Worm (Caenorhabditis elegans): ENCODE results near the gene ptr-8.
"Not testable (repeated sequence)": the region's sequence is repeated elsewhere in the genome, so short reads cannot be mapped to it uniquely, and the experiment has no call there.

ptr-8 gene

ce11 chrII:10902104-10902503 lies 13.0 kb downstream of the ptr-8 start, which contains the start of gene gly-1:
Gene gly-1 (minus strand): TSS chrII:10902204.
- TF ChIP-seq Y55F3AM.14 (GFP tag; optimal IDR thresholded peaks at IDR 0.05) (no peak), gmeb-1 (tag; optimal IDR thresholded peaks at IDR 0.05) (no peak), zag-1 (tag; optimal IDR thresholded peaks at IDR 0.05) (no peak), F13H6.1 (tag; optimal IDR thresholded peaks at IDR 0.05) (no peak), nhr-21 (tag; optimal IDR thresholded peaks at IDR 0.05) (no peak)

DNA sequence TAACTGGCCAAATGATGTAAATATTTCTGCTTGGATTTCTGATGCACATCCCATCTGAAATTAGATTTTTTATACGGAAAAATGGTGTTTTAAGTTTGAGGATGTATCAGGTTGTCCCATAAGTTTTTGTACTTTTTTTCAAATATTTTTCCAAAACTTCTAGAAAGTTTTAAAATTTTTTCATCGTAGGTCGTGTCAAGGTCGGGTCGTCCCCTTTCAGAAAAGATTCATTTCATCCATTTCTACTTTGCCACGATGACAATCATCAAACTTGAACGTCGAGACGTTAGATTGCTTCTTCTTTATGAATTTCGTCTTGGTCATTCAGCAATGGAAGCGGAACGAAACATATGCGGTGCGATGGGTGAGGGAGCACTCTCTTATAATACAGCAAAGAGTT lies 15.3 kb downstream of the ptr-8 start, which contains the start of gene sra-12:
Gene sra-12 (minus strand): TSS at position 101 of the 400 bp plus-strand sequence.
- TF ChIP-seq ama-1 (optimal IDR thresholded peaks at IDR 0.05); nhr-21 (tag; optimal IDR thresholded peaks at IDR 0.05); nhr-129 (tag; optimal IDR thresholded peaks at IDR 0.05): not testable (repeated sequence)

DNA sequence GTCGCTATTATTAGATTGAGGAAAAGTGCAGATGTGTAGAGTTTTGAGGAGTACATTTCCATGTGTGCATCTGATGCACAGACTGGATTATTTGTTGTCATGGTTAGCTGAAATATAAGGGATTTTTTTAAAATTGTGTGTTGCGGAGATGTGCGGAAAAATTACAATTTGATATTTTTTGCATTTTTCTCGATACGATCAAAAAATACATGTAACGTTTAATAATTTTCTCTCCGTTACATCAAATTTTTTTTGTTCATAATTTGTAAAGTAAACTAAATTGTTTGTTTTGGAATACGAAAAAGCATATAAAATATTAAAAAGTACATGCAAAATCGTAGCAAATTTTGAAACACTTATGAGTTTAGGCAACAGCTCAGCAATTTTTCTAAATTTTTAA lies 21.1 kb downstream of the ptr-8 start, which contains the start of gene sra-11:
Gene sra-11 (minus strand): TSS at position 101 of the 400 bp plus-strand sequence.
- no peak for TF ChIP-seq nhr-21 (tag; optimal IDR thresholded peaks at IDR 0.05)
- TF ChIP-seq nhr-25 (tag; optimal IDR thresholded peaks at IDR 0.05): no peak
- TF ChIP-seq gmeb-1 (tag; optimal IDR thresholded peaks at IDR 0.05): no peak
- no peak for TF ChIP-seq unc-62 (GFP tag; optimal IDR thresholded peaks at IDR 0.05)
- TF ChIP-seq snpc-4 (tag; optimal IDR thresholded peaks at IDR 0.05): no peak
- no peak for TF ChIP-seq ztf-11 (tag; optimal IDR thresholded peaks at IDR 0.05)
- TF ChIP-seq lsy-2 (tag; optimal IDR thresholded peaks at IDR 0.05): no peak
- no peak for TF ChIP-seq blmp-1 (tag; optimal IDR thresholded peaks at IDR 0.05; ENCODE audit: insufficient read depth)
- TF ChIP-seq ceh-82 (tag; optimal IDR thresholded peaks at IDR 0.05): no peak
- no peak for TF ChIP-seq ztf-4 (tag; optimal IDR thresholded peaks at IDR 0.05)
- no peak for TF ChIP-seq aly-2 (tag; optimal IDR thresholded peaks at IDR 0.05)
- TF ChIP-seq nhr-77 (tag; optimal IDR thresholded peaks at IDR 0.05): no peak
- no peak for TF ChIP-seq sma-3 (GFP tag; optimal IDR thresholded peaks at IDR 0.05)

ce11 chrII:10912995-10913394 lies 23.9 kb downstream of the ptr-8 start:
- TF ChIP-seq mab-5 (tag; optimal IDR thresholded peaks at IDR 0.05): no peak
- no peak for TF ChIP-seq nhr-77 (tag; optimal IDR thresholded peaks at IDR 0.05)
- TF ChIP-seq ztf-1 (GFP tag; conservative IDR thresholded peaks at IDR 0.05): no peak
- TF ChIP-seq blmp-1 (tag; optimal IDR thresholded peaks at IDR 0.05; ENCODE audit: insufficient read depth): no peak
- TF ChIP-seq nhr-6 (tag; optimal IDR thresholded peaks at IDR 0.05): no peak
- TF ChIP-seq aly-2 (tag; optimal IDR thresholded peaks at IDR 0.05): no peak
- no peak for TF ChIP-seq ZK546.5 (tag; optimal IDR thresholded peaks at IDR 0.05)
- no peak for TF ChIP-seq egl-27 (tag; optimal IDR thresholded peaks at IDR 0.05)
- no peak for TF ChIP-seq ztf-4 (tag; optimal IDR thresholded peaks at IDR 0.05)
- TF ChIP-seq mbf-1 (tag; optimal IDR thresholded peaks at IDR 0.05): no peak
- TF ChIP-seq nhr-21 (tag; optimal IDR thresholded peaks at IDR 0.05): no peak
- TF ChIP-seq unc-55 (GFP tag; optimal IDR thresholded peaks at IDR 0.05): no peak
- no peak for TF ChIP-seq nhr-11 (tag; optimal IDR thresholded peaks at IDR 0.05)
- TF ChIP-seq nhr-12 (tag; optimal IDR thresholded peaks at IDR 0.05): no peak
- TF ChIP-seq skn-1 (tag; optimal IDR thresholded peaks at IDR 0.05): no peak
- TF ChIP-seq peb-1 (tag; optimal IDR thresholded peaks at IDR 0.05): no peak
- TF ChIP-seq elt-1 (tag; optimal IDR thresholded peaks at IDR 0.05): no peak

DNA sequence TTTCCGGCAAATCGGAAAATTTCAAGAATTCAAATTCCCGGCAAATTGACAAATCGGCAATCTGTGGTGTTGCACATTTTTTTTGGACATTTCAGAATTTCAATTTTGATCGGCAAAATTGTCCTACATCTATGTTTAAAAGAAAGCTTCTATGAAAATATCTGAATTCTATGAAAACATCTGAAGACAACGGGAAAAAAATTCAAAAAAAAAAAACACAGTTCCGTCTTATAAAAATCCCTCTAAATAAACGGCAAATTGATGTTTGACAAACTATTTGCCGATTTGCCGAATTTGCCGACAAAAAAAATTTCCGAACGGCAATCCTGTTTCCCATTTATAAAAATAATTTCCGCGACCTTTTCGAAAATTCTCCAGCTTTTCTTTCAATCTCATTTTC lies 25.3 kb downstream of the ptr-8 start, which contains the start of gene F44F4.15:
Gene F44F4.15 (plus strand): TSS at position 301 of the 400 bp plus-strand sequence.
- no peak for TF ChIP-seq mab-5 (tag; optimal IDR thresholded peaks at IDR 0.05)
- TF ChIP-seq dmd-4 (tag; optimal IDR thresholded peaks at IDR 0.05): no peak
- no peak for TF ChIP-seq skn-1 (tag; optimal IDR thresholded peaks at IDR 0.05)
- TF ChIP-seq aly-2 (tag; optimal IDR thresholded peaks at IDR 0.05): no peak
- TF ChIP-seq nhr-6 (tag; optimal IDR thresholded peaks at IDR 0.05): no peak
- TF ChIP-seq nhr-25 (tag; optimal IDR thresholded peaks at IDR 0.05): no peak
- no peak for TF ChIP-seq nhr-77 (tag; optimal IDR thresholded peaks at IDR 0.05)
- TF ChIP-seq ZK546.5 (tag; optimal IDR thresholded peaks at IDR 0.05): no peak
- TF ChIP-seq lin-11 (tag; optimal IDR thresholded peaks at IDR 0.05): no peak
- TF ChIP-seq elt-3 (tag; optimal IDR thresholded peaks at IDR 0.05): no peak
- TF ChIP-seq blmp-1 (tag; optimal IDR thresholded peaks at IDR 0.05; ENCODE audit: insufficient read depth): no peak
- no peak for TF ChIP-seq elt-1 (tag; optimal IDR thresholded peaks at IDR 0.05)
- no peak for TF ChIP-seq nhr-21 (tag; optimal IDR thresholded peaks at IDR 0.05)
- no peak for TF ChIP-seq nhr-237 (tag; optimal IDR thresholded peaks at IDR 0.05)

Data from whole organism, L2 larva.